Fruit fly (Drosophila melanogaster): ENCODE results near the gene Coq8.
A peak's percentile ranks its signal among the peaks of the same experiment; 100 is the strongest.

Gene Coq8

DNA sequence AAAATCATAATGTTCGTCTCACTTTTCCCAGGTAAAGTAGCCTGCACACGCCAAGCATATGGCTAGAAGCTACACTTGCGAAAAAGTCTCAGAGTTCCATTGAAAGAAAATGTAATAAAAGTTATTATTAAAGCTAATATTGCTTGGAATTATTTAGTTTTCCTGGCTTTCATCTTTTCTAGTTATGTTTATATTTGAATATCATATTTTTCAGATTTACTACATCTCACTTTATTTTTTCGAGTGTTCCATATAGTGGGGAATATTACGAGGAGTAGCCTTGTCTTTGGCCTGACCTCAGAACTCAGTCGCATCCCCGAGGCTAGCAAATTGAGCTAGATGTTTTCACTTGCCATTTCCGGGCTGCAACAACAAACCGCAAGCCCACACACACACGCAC is 13.4 kb downstream of the Coq8 start:
- TF ChIP-seq sens (GFP tag) (peak; percentile 26), phol (tag; optimal IDR thresholded peaks at IDR 0.05) (peak; percentile 28), CG1603 (tag; optimal IDR thresholded peaks at IDR 0.05) (peak; percentile 0), CG9727 (GFP tag; optimal IDR thresholded peaks at IDR 0.05) (peak; percentile 1), dm (GFP tag; optimal IDR thresholded peaks at IDR 0.05) (no peak), bcd (GFP tag; optimal IDR thresholded peaks at IDR 0.05) (no peak), bsh (GFP tag; optimal IDR thresholded peaks at IDR 0.05) (peak in 1 of 2 experiments; percentile 24), zen (tag; optimal IDR thresholded peaks at IDR 0.05) (peak; percentile 55), Awh (GFP tag; IDR thresholded peaks at IDR 0.05) (0 out of 2 replicates have a peak, but pooled peaks have one; percentile 13), CG9932 (GFP tag; IDR thresholded peaks at IDR 0.05) (0 out of 2 replicates have a peak, but pooled peaks have one; percentile 6), CG14441 (GFP tag; IDR thresholded peaks at IDR 0.05) (0 out of 2 replicates have a peak, but pooled peaks have one; percentile 22), hbn (GFP tag; IDR thresholded peaks at IDR 0.05; ENCODE audit: partially characterized antibody) (no peak), prd (optimal IDR thresholded peaks at IDR 0.05) (no peak), prd (GFP tag; IDR thresholded peaks at IDR 0.05) (peak; percentile 66), odd (GFP tag; optimal IDR thresholded peaks at IDR 0.05) (no peak), dysf (GFP tag; IDR thresholded peaks at IDR 0.05) (0 out of 3 replicates have a peak, but pooled peaks have one; percentile 23), Ada2b (GFP tag; IDR thresholded peaks at IDR 0.05) (0 out of 2 replicates have a peak, but pooled peaks have one; percentile 36), Rfx (GFP tag; IDR thresholded peaks at IDR 0.05) (peak; percentile 40; the same call in 1 of the 2 replicates), Hey (tag; optimal IDR thresholded peaks at IDR 0.05) (no peak), Atf6 (GFP tag; IDR thresholded peaks at IDR 0.05) (no peak), CG1832 (GFP tag; optimal IDR thresholded peaks at IDR 0.05) (no peak), slbo (GFP tag; IDR thresholded peaks at IDR 0.05) (peak; percentile 15; the same call in 1 of the 2 replicates), CG18619 (GFP tag; optimal IDR thresholded peaks at IDR 0.05) (no peak), Blimp-1 (GFP tag; optimal IDR thresholded peaks at IDR 0.05) (peak; percentile 20), gem (tag; optimal IDR thresholded peaks at IDR 0.05) (peak; percentile 26), sisA (GFP tag; IDR thresholded peaks at IDR 0.05) (peak; percentile 49), CG30403 (GFP tag; optimal IDR thresholded peaks at IDR 0.05) (no peak), scrt (GFP tag; optimal IDR thresholded peaks at IDR 0.05) (no peak), Med (GFP tag) (peak; percentile 48), CG11504 (tag; optimal IDR thresholded peaks at IDR 0.05) (peak; percentile 19), Ptx1 (GFP tag; IDR thresholded peaks at IDR 0.05) (peak; percentile 45), Ets65A (GFP tag) (peak; percentile 75), CG14710 (tag; optimal IDR thresholded peaks at IDR 0.05) (peak; percentile 2), CG11093 (GFP tag; IDR thresholded peaks at IDR 0.05) (no peak), pan (optimal IDR thresholded peaks at IDR 0.05) (no peak), pan (GFP tag; optimal IDR thresholded peaks at IDR 0.05 in 1 of 2, IDR thresholded peaks at IDR 0.05 in 1 of 2) (peak in 1 of 2 experiments; percentile 41), Aef1 (GFP tag; IDR thresholded peaks at IDR 0.05) (0 out of 3 replicates have a peak, but pooled peaks have one; percentile 14), CG17829 (tag; optimal IDR thresholded peaks at IDR 0.05) (no peak), CG32772 (GFP tag; IDR thresholded peaks at IDR 0.05) (peak; percentile 36; the same call in 1 of the 2 replicates), Trl (optimal IDR thresholded peaks at IDR 0.05) (no peak), Trl (GFP tag; optimal IDR thresholded peaks at IDR 0.05) (no peak), CG6791 (GFP tag; IDR thresholded peaks at IDR 0.05; ENCODE audit: partially characterized antibody) (no peak), CG10959 (GFP tag; IDR thresholded peaks at IDR 0.05) (peak; percentile 52), Xrp1 (GFP tag; IDR thresholded peaks at IDR 0.05) (peak; percentile 20; the same call in 1 of the 2 replicates)

All from whole organism, embryonic.